Fruit fly (Drosophila melanogaster) ovary, adult (tissue): Measurements from ENCODE around the gene dysf.
A peak's percentile ranks its signal among the peaks of the same experiment; 100 is the strongest.

Source experiments
- CG17801 ChIP-seq: fragments of 200-800 bp; optimal IDR thresholded peaks from 2 replicates; lab custom pipeline; 2019; ENCODE audit warnings: missing biosample characterization, mild to moderate bottlenecking, missing genetic modification characterization, moderate library complexity; ENCODE audit not compliant: partially characterized antibody

dysf gene

dm6 chr3R:26098502-26099210 lies at the start of gene dysf:
dysf (minus strand) TSS chr3R:26098711.
- TF ChIP-seq CG17801 (GFP tag; lab: Kevin White, UChicago) = no peak

dm6 chr3R:26137189-26137588 lies 38.7 kb upstream of the dysf start:
- TF ChIP-seq CG17801 (GFP tag; lab: Kevin White, UChicago) = no peak

- TF ChIP-seq CG17801 (GFP tag; lab: Kevin White, UChicago) = no peak
Observed at dm6 chr3R:26132854-26133253, 34.3 kb upstream of the dysf start, which contains the start of gene CG6142. CG6142 (plus strand) TSS chr3R:26133154.

- no peak for TF ChIP-seq CG17801 (GFP tag; lab: Kevin White, UChicago)
Observed at dm6 chr3R:26130586-26130985, 32.1 kb upstream of the dysf start.

DNA sequence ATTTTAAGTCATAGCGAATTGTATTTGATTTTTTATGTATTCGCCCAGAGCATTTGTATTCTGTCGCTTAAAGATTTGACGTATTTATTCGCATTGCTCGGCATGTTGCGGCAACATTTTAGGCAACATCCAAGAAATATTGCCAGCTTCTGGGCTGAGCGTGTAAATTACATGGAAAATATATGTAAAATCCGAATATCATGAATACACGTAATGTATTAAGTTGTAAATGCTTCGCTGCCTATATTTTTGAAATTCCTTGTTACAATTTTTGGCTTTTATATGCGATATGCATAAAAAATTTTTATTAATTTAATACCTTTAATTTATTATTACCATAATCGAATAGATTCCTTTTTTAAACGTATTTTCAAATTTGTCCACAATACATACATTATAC lies 31.2 kb upstream of the dysf start:
- TF ChIP-seq CG17801 (GFP tag; lab: Kevin White, UChicago) = no peak

DNA sequence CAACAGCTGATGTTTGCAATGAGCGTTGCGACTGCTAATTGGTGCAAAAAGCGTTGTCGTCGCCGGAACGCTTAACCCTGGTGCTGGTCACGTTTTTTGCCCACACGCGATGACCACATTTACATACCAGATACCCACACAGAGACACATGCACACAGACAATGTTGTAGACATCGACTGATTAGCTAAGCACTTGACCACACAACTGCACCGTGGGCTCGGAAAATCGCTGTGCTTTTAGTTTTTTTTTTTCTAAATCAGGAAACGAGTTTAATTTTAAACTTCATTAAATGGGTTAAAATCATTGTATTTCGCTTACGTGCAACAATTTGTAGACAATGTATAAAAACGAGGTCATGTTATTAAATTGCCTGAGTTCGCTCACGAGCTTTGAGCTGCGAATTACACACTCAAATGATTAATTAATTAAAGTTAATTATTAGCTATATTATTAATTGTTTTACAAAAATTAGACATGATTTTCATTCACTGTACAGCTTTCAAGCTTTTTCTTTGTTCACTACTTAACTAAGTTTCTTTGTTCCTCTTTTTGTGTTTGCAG lies 30.0 kb upstream of the dysf start:
- no peak for TF ChIP-seq CG17801 (GFP tag; lab: Kevin White, UChicago)

- TF ChIP-seq CG17801 (GFP tag; lab: Kevin White, UChicago) = peak; percentile 34
Observed at dm6 chr3R:26125838-26126709, 27.6 kb upstream of the dysf start, which contains the start of gene CG14556. CG14556 (plus strand) TSS chr3R:26126659.

DNA sequence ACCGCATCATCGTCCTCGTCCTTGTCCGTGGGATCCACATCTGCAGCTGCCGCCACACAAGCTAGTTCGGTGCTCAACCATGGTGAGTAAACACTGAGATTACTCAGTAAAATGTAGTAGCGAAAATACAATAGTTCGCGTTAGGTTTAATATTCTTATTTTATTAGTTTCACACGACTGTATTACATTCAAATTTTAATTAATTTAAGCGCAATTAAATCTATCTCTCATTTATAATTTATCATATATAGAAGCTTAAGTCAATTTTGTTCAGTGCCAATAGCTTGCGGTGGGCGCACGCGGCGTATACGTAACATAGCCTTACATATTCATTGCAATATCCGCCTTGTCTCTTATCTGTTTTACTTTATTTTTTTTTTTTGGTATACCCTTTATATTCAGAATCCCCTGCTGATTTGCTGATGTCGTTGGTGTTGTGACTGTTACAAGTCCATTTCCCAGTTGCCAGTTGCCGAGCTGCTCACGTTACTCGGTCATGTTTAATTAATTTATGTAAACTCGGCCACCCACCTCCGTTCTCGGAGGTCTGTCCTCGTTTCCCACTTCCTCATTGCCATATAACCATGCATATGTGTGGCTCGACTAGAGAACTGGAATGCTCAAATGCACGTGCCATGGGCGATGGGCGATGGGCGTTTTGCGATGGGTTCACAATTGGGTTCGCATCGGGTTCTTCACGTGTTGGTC lies 26.2 kb upstream of the dysf start:
- no peak for TF ChIP-seq CG17801 (GFP tag; lab: Kevin White, UChicago)

dm6 chr3R:26122896-26123295 lies 24.4 kb upstream of the dysf start:
- no peak for TF ChIP-seq CG17801 (GFP tag; lab: Kevin White, UChicago)

- TF ChIP-seq CG17801 (GFP tag; lab: Kevin White, UChicago) = no peak
Observed at dm6 chr3R:26121785-26122184, 23.3 kb upstream of the dysf start.

DNA sequence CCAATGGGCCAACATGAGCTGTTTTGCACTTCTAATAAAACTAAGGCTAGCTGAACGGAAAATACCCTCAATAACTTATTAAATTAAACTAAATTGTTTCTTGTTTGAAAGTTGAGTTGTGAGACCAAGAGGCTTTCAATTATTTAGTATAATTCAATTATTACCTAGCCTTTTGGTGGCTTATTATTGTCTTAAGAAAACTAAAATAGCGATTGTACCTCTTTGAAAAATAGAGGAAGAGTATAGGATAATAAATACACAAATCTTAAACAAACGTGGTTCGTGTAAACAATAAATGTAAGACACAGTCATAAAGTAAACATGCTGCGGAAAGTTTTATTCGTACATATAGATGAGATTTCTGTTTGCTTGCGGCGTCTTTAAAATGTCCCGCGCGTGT lies 22.6 kb upstream of the dysf start:
- TF ChIP-seq CG17801 (GFP tag; lab: Kevin White, UChicago) = no peak

DNA sequence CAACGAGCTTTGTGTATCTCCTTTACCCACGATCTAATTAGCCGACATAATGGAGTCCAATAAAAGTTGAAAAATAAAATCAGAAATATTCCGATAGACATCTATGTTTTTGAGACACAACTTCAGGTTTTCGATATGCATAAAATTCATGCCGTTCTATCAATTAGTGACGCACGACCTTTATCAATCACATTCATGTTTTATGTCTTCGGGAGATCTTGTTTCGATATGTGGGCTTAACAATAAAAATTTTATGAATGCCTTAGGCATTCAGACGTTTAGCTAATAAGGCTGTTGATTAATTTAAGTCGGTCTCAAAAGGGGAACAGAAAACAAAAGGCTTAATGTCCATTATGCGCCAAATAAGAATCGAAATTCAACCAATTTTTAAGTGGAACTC lies 21.5 kb upstream of the dysf start:
- no peak for TF ChIP-seq CG17801 (GFP tag; lab: Kevin White, UChicago)

dm6 chr3R:26117465-26118081 lies 19.1 kb upstream of the dysf start:
- TF ChIP-seq CG17801 (GFP tag; lab: Kevin White, UChicago) = peak; percentile 90

dm6 chr3R:26108424-26108823 lies 9.9 kb upstream of the dysf start:
- TF ChIP-seq CG17801 (GFP tag; lab: Kevin White, UChicago) = no peak
